Fruit fly (Drosophila melanogaster): ENCODE measurements around the gene mRpL45.
A peak's percentile ranks its signal among the peaks of the same experiment; 100 is the strongest.

mRpL45 gene

dm6 chr3R:22625514-22626333 lies 7.4 kb downstream of the mRpL45 start (continued):
- TF ChIP-seq NC2α (GFP tag; optimal IDR thresholded peaks at IDR 0.05): no peak
- TF ChIP-seq CG13296 (GFP tag; optimal IDR thresholded peaks at IDR 0.05): no peak
- no peak for TF ChIP-seq psq (GFP tag; optimal IDR thresholded peaks at IDR 0.05)
- TF ChIP-seq row (GFP tag; IDR thresholded peaks at IDR 0.05): peak; percentile 49; the same call in 2 of the 3 replicates
- peak; percentile 52 for TF ChIP-seq grau (tag; optimal IDR thresholded peaks at IDR 0.05)
- no peak for TF ChIP-seq HLH4C (GFP tag; IDR thresholded peaks at IDR 0.05; ENCODE audit: partially characterized antibody)
- TF ChIP-seq CG13123 (GFP tag; optimal IDR thresholded peaks at IDR 0.05): no peak
- no peak for TF ChIP-seq sr (GFP tag; IDR thresholded peaks at IDR 0.05)
- no peak for TF ChIP-seq CG8281 (tag; optimal IDR thresholded peaks at IDR 0.05)
- no peak for TF ChIP-seq mam (GFP tag; optimal IDR thresholded peaks at IDR 0.05)
- TF ChIP-seq Hr78 (GFP tag; optimal IDR thresholded peaks at IDR 0.05): peak in 1 of 2 experiments; percentile 11
- TF ChIP-seq CG5180 (GFP tag; optimal IDR thresholded peaks at IDR 0.05): no peak
- no peak for TF ChIP-seq z (GFP tag; IDR thresholded peaks at IDR 0.05)
- TF ChIP-seq Dip3 (GFP tag; optimal IDR thresholded peaks at IDR 0.05): no peak
- peak; percentile 56 for TF ChIP-seq tio (GFP tag; optimal IDR thresholded peaks at IDR 0.05)
- no peak for TF ChIP-seq ERR (GFP tag; optimal IDR thresholded peaks at IDR 0.05)
- no peak for TF ChIP-seq nerfin-2 (GFP tag; IDR thresholded peaks at IDR 0.05; ENCODE audit: partially characterized antibody)
- no peak for TF ChIP-seq oc (tag; optimal IDR thresholded peaks at IDR 0.05)
- peak; percentile 46 for TF ChIP-seq PHDP (tag; optimal IDR thresholded peaks at IDR 0.05)
- TF ChIP-seq mld (GFP tag; IDR thresholded peaks at IDR 0.05; ENCODE audit: partially characterized antibody): no peak
- peak; percentile 11 for TF ChIP-seq lab (GFP tag; optimal IDR thresholded peaks at IDR 0.05)
- 0 out of 3 replicates have a peak, but pooled peaks have one; percentile 12 for TF ChIP-seq CG11093 (GFP tag; IDR thresholded peaks at IDR 0.05)
- no peak for TF ChIP-seq C15 (GFP tag; IDR thresholded peaks at IDR 0.05)
- TF ChIP-seq sim (GFP tag; IDR thresholded peaks at IDR 0.05): no peak
- TF ChIP-seq corto (GFP tag; optimal IDR thresholded peaks at IDR 0.05): peak; percentile 30
- TF ChIP-seq CG4820 (GFP tag; optimal IDR thresholded peaks at IDR 0.05): peak; percentile 11
- no peak for TF ChIP-seq CG17186 (GFP tag; optimal IDR thresholded peaks at IDR 0.05)
- TF ChIP-seq CG7372 (GFP tag; IDR thresholded peaks at IDR 0.05): no peak
- TF ChIP-seq CG32532 (GFP tag; IDR thresholded peaks at IDR 0.05): no peak
- TF ChIP-seq CG42726 (GFP tag; IDR thresholded peaks at IDR 0.05; ENCODE audit: partially characterized antibody): no peak
- TF ChIP-seq HmgZ (tag; optimal IDR thresholded peaks at IDR 0.05): no peak
- no peak for TF ChIP-seq Fer2 (tag; optimal IDR thresholded peaks at IDR 0.05)
- no peak for TF ChIP-seq pho (GFP tag; optimal IDR thresholded peaks at IDR 0.05)
- no peak for TF ChIP-seq E2f1 (GFP tag; IDR thresholded peaks at IDR 0.05)
- TF ChIP-seq CG5953 (GFP tag; IDR thresholded peaks at IDR 0.05): no peak
- peak; percentile 77 for TF ChIP-seq gem (tag; optimal IDR thresholded peaks at IDR 0.05)
- no peak for TF ChIP-seq usp (GFP tag; optimal IDR thresholded peaks at IDR 0.05)
- TF ChIP-seq CG7786 (GFP tag; optimal IDR thresholded peaks at IDR 0.05): no peak
- TF ChIP-seq jigr1 (GFP tag; IDR thresholded peaks at IDR 0.05): no peak
- peak; percentile 41 for TF ChIP-seq CG18619 (GFP tag; optimal IDR thresholded peaks at IDR 0.05)
- TF ChIP-seq CG10147 (GFP tag; optimal IDR thresholded peaks at IDR 0.05): no peak
- TF ChIP-seq Oaz (GFP tag; IDR thresholded peaks at IDR 0.05): no peak
- no peak for TF ChIP-seq tna (GFP tag; IDR thresholded peaks at IDR 0.05; ENCODE audit: partially characterized antibody)
- no peak for TF ChIP-seq MESR4 (GFP tag; optimal IDR thresholded peaks at IDR 0.05)
- peak; percentile 50 for TF ChIP-seq Asciz (GFP tag; optimal IDR thresholded peaks at IDR 0.05)
- no peak for TF ChIP-seq CG3995 (GFP tag; optimal IDR thresholded peaks at IDR 0.05)
- no peak for TF ChIP-seq CG4328 (GFP tag; optimal IDR thresholded peaks at IDR 0.05)
- TF ChIP-seq kni (GFP tag; optimal IDR thresholded peaks at IDR 0.05): no peak
- TF ChIP-seq CG12769 (tag; optimal IDR thresholded peaks at IDR 0.05): peak; percentile 15
